Worm (Caenorhabditis elegans) whole organism, L3 larva: Measurements from ENCODE around the gene B0250.8.

ENCODE experiments used
- R02D3.7 ChIP-seq: fragments of 150-350 bp; optimal IDR thresholded peaks from 2 replicates; lab custom pipeline; 2014; ENCODE audit warnings: missing biosample characterization, missing genetic modification characterization
- aly-2 ChIP-seq: fragments of 150-350 bp; optimal IDR thresholded peaks from 2 replicates; lab custom pipeline; 2014; ENCODE audit warnings: missing biosample characterization, missing genetic modification characterization
- ama-1 ChIP-seq: fragments of 150-350 bp; optimal IDR thresholded peaks from 2 replicates; lab custom pipeline; 2018
- ceh-16 ChIP-seq: sonication (generic microtip); optimal IDR thresholded peaks from 2 replicates; lab custom pipeline; 2017; ENCODE audit warnings: missing biosample characterization, missing genetic modification characterization
- ceh-82 ChIP-seq: fragments of 150-350 bp; optimal IDR thresholded peaks from 2 replicates; lab custom pipeline; 2014; ENCODE audit warnings: missing biosample characterization, missing genetic modification characterization
- ceh-9 ChIP-seq: sonication (generic microtip); optimal IDR thresholded peaks from 2 replicates; lab custom pipeline; 2018; ENCODE audit warnings: missing biosample characterization, missing genetic modification characterization
- daf-12 ChIP-seq: fragments of 150-350 bp; optimal IDR thresholded peaks from 2 replicates; lab custom pipeline; 2014; ENCODE audit warnings: missing biosample characterization, missing genetic modification reagents, missing genetic modification characterization
- egl-27 ChIP-seq: sonication (generic microtip); optimal IDR thresholded peaks from 4 replicates; lab custom pipeline; 2017; ENCODE audit warnings: missing biosample characterization, missing genetic modification reagents, missing genetic modification characterization
- egl-5 ChIP-seq: fragments of 150-350 bp; optimal IDR thresholded peaks from 2 replicates; lab custom pipeline; 2017; ENCODE audit warnings: missing biosample characterization, missing genetic modification reagents, missing genetic modification characterization, inconsistent platforms
- elt-2 ChIP-seq: sonication (generic microtip); optimal IDR thresholded peaks from 2 replicates; lab custom pipeline; 2016; ENCODE audit warnings: missing genetic modification reagents, mild to moderate bottlenecking, missing genetic modification characterization, missing compliant biosample characterization
- elt-3 ChIP-seq, 3 experiments: fragments of 150-350 bp in 1 of 3; sonication (generic microtip) in 2 of 3; optimal IDR thresholded peaks; 2 replicates in 2 of 3; 4 replicates in 1 of 3; lab custom pipeline; 2014 to 2017; ENCODE audit warnings: missing biosample characterization in 3 of 3, missing genetic modification characterization in 3 of 3
- fkh-2 ChIP-seq: fragments of 150-350 bp; optimal IDR thresholded peaks from 2 replicates; lab custom pipeline; 2014; ENCODE audit warnings: missing biosample characterization, missing genetic modification reagents, missing genetic modification characterization
- fos-1 ChIP-seq: fragments of 150-350 bp; optimal IDR thresholded peaks from 2 replicates; lab custom pipeline; 2014; ENCODE audit warnings: missing biosample characterization, missing genetic modification characterization
- hmg-11 ChIP-seq: sonication (generic microtip); optimal IDR thresholded peaks from 2 replicates; lab custom pipeline; 2016; ENCODE audit warnings: missing genetic modification characterization, missing compliant biosample characterization
- jun-1 ChIP-seq: fragments of 150-350 bp; optimal IDR thresholded peaks from 2 replicates; lab custom pipeline; 2014; ENCODE audit warnings: missing biosample characterization, missing genetic modification reagents, missing genetic modification characterization
- lin-39 ChIP-seq: fragments of 150-350 bp; optimal IDR thresholded peaks from 2 replicates; lab custom pipeline; 2018; ENCODE audit warnings: missing biosample characterization, missing genetic modification reagents, missing genetic modification characterization
- lsy-12 ChIP-seq: sonication (generic microtip); optimal IDR thresholded peaks from 2 replicates; lab custom pipeline; 2016; ENCODE audit warnings: mild to moderate bottlenecking, missing genetic modification characterization, missing compliant biosample characterization
- mdl-1 ChIP-seq: fragments of 150-350 bp; optimal IDR thresholded peaks from 2 replicates; lab custom pipeline; 2014; ENCODE audit warnings: missing biosample characterization, missing genetic modification characterization
- mml-1 ChIP-seq: fragments of 150-350 bp; sonication (generic microtip); optimal IDR thresholded peaks from 3 replicates; lab custom pipeline; 2014; ENCODE audit warnings: missing biosample characterization, missing genetic modification characterization
- nfya-1 ChIP-seq: sonication (generic microtip); optimal IDR thresholded peaks from 2 replicates; lab custom pipeline; 2017; ENCODE audit warnings: missing genetic modification characterization, mild to moderate bottlenecking, missing compliant biosample characterization, antibody characterized with exemption, moderate library complexity; ENCODE audit not compliant: insufficient read depth
- nhr-11 ChIP-seq: fragments of 150-350 bp; optimal IDR thresholded peaks from 2 replicates; lab custom pipeline; 2014; ENCODE audit warnings: missing biosample characterization, missing genetic modification characterization
- nhr-12 ChIP-seq: fragments of 150-350 bp; optimal IDR thresholded peaks from 2 replicates; lab custom pipeline; 2014; ENCODE audit warnings: missing biosample characterization, missing genetic modification characterization
- nhr-237 ChIP-seq: fragments of 150-350 bp; optimal IDR thresholded peaks from 2 replicates; lab custom pipeline; 2014; ENCODE audit warnings: missing biosample characterization, missing genetic modification characterization
- nhr-25 ChIP-seq: sonication (generic microtip); optimal IDR thresholded peaks from 2 replicates; lab custom pipeline; 2017; ENCODE audit warnings: missing biosample characterization, missing genetic modification characterization
- nhr-43 ChIP-seq: sonication (generic microtip); optimal IDR thresholded peaks from 2 replicates; lab custom pipeline; 2016; ENCODE audit warnings: mild to moderate bottlenecking, missing genetic modification characterization, missing compliant biosample characterization; ENCODE audit not compliant: poor library complexity, severe bottlenecking
- nhr-67 ChIP-seq: fragments of 150-350 bp; optimal IDR thresholded peaks from 2 replicates; lab custom pipeline; 2014; ENCODE audit warnings: missing biosample characterization, missing genetic modification characterization
- nhr-76 ChIP-seq: fragments of 150-350 bp; sonication (generic microtip); optimal IDR thresholded peaks from 5 replicates; lab custom pipeline; 2014; ENCODE audit warnings: missing biosample characterization, missing genetic modification characterization
- nhr-77 ChIP-seq: fragments of 150-350 bp; optimal IDR thresholded peaks from 2 replicates; lab custom pipeline; 2014; ENCODE audit warnings: missing biosample characterization, missing genetic modification characterization
- pha-4 ChIP-seq: fragments of 150-350 bp; optimal IDR thresholded peaks from 2 replicates; lab custom pipeline; 2014; ENCODE audit warnings: missing biosample characterization, missing genetic modification reagents, missing genetic modification characterization
- pqm-1 ChIP-seq: fragments of 150-350 bp; optimal IDR thresholded peaks from 2 replicates; lab custom pipeline; 2017; ENCODE audit warnings: missing biosample characterization, missing genetic modification characterization, inconsistent platforms
- sea-2 ChIP-seq: fragments of 150-350 bp; sonication (generic microtip); optimal IDR thresholded peaks from 4 replicates; lab custom pipeline; 2014; ENCODE audit warnings: missing biosample characterization, missing genetic modification reagents, missing genetic modification characterization
- skn-1 ChIP-seq: fragments of 150-350 bp; optimal IDR thresholded peaks from 2 replicates; lab custom pipeline; 2014; ENCODE audit warnings: missing biosample characterization, missing genetic modification characterization
- snpc-4 ChIP-seq: fragments of 150-350 bp; optimal IDR thresholded peaks from 2 replicates; lab custom pipeline; 2014; ENCODE audit warnings: missing biosample characterization, missing genetic modification characterization
- zag-1 ChIP-seq: fragments of 150-350 bp; optimal IDR thresholded peaks from 2 replicates; lab custom pipeline; 2014; ENCODE audit warnings: missing biosample characterization, missing genetic modification characterization
- ztf-11 ChIP-seq: fragments of 150-350 bp; optimal IDR thresholded peaks from 2 replicates; lab custom pipeline; 2014; ENCODE audit warnings: missing biosample characterization, missing genetic modification characterization

B0250.8 gene

DNA sequence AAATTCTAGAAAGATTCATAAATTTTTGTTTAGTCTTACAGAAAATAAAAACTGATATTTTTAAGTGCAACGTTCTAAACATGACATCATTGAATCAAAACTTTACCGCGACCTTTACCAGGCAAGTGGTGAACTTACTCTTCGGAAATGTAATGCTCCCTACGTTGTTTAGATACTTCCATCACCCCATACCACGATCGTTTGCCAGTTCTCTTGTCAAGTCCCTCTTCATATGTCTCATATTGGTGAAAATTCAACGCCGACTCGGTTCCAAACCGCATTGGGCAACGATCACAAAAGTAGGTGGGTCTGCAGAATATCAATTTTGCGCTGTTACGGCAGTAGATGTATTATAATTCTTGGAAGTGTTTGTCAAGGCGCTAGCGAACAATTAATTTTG is 9.5 kb downstream of the B0250.8 start, which contains the start of gene B0250.18:
Gene B0250.18, minus strand, starts transcription at position 101 of the 400 bp plus-strand sequence.
- no peak for TF ChIP-seq skn-1
- no peak for TF ChIP-seq lin-39 (tag; lab: Kevin White, UChicago)
- no peak for TF ChIP-seq mml-1
- TF ChIP-seq ceh-82 (tag; lab: Kevin White, UChicago): no peak
- no peak for TF ChIP-seq egl-27
- no peak for TF ChIP-seq fkh-2 (tag; lab: Kevin White, UChicago)
- TF ChIP-seq daf-12 (tag; lab: Kevin White, UChicago): no peak
- TF ChIP-seq nhr-12: no peak
- TF ChIP-seq nhr-76: no peak
- TF ChIP-seq elt-2: no peak
- no peak for TF ChIP-seq ztf-11 (tag; lab: Kevin White, UChicago)

DNA sequence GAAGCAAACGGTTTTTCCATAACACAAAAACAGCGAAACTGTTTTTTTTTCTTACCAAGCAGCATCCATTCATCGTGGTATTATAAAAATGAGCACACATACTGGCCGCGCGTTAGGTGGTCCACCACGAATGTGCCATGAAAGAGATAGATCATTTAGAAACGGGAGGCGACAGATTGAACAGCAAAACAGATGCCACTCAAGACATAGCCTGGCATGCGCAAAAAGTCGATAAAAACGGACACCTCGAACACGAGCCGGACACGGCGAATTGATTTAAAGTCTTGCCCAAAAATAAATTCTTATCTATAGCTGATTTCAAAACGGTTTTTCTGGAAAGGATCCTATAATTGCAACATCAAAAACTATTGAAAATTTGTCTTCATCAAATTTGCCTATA is 13.1 kb downstream of the B0250.8 start:
- TF ChIP-seq lin-39 (tag; lab: Kevin White, UChicago) (peak; percentile 14), hmg-11 (tag; lab: Kevin White, UChicago) (peak; percentile 39), skn-1 (no peak), ceh-16 (tag; lab: Kevin White, UChicago) (no peak), R02D3.7 (tag; lab: Kevin White, UChicago) (no peak)

DNA sequence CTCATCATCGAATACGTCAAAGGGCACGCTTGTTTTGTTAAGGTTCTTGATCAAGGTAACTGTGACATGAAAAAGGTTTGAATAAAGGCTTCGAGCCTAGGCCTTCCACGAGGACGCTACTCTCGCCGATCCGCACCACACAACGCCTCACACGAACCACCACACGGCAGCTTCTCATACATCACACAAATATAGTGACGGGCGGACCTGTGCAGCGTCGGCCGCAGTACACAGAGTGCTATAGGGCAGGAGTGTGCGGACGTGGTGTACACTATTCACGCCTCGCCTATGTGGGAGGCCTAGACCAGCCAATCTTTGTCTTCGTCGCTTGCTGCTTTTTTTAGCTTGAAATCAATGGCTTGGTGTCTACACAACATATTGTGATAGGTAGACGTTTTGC is 14.6 kb downstream of the B0250.8 start:
- TF ChIP-seq hmg-11 (tag; lab: Kevin White, UChicago) (no peak), nhr-25 (no peak), snpc-4 (tag; lab: Kevin White, UChicago) (peak; percentile 96), elt-3 (tag; optimal IDR thresholded peaks at IDR 0.05; lab: Kevin White, UChicago) (no peak), pha-4 (tag; lab: Kevin White, UChicago) (no peak), mdl-1 (tag; lab: Kevin White, UChicago) (no peak), lin-39 (tag; lab: Kevin White, UChicago) (peak; percentile 3), lsy-12 (tag; lab: Kevin White, UChicago) (no peak), nfya-1 (tag; lab: Kevin White, UChicago) (peak; percentile 35)

DNA sequence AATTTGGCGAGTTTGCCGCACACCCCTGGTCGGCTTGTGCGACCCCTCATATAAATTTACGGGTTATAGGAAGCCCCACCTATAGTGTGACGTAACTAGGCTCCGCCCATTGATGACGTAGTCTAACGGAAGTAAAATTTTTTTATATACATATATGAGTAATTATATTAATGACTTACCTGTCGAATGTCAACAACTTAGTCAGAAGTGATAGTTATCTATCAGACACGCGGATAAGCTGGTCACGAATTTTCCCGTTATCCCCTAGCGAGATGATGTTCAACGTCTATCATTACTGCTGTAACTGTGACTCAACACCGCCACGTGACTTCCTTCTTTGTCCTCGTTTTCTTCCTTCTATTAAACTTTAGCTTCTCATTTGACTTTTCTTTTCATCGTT is 16.5 kb downstream of the B0250.8 start, which contains the start of gene srd-70:
Gene srd-70, plus strand, starts transcription at position 301 of the 400 bp plus-strand sequence.
- TF ChIP-seq elt-2 (no peak), jun-1 (no peak), mdl-1 (tag; lab: Kevin White, UChicago) (no peak), nhr-43 (tag; lab: Kevin White, UChicago) (no peak), nhr-77 (no peak), ama-1 (no peak), fos-1 (tag; lab: Kevin White, UChicago) (no peak), aly-2 (tag; lab: Kevin White, UChicago) (no peak)

DNA sequence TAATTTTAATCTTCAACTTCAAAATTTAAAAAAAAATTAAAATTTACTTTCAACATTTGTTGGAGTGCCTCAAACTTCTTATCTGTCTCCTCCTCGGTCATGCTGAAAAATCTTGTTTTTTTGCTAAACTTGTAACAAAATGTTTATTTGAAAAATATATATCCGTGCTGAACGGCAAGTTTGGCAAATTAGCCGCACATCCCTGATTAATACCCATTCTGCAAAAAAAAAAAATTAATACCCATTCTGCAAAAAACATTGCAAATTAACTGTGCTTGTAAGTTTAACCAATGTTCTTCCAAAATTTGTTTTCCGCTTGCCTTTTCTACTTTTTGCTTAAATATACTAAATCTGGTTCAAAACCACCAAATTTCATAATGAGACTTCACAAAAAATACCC is 17.2 kb downstream of the B0250.8 start, which contains the start of gene F48F5.6:
Gene F48F5.6, minus strand, starts transcription at position 101 of the 400 bp plus-strand sequence.
- TF ChIP-seq pqm-1 (tag; lab: Kevin White, UChicago) (no peak), sea-2 (GFP tag; lab: Kevin White, UChicago) (no peak), skn-1 (no peak), nfya-1 (tag; lab: Kevin White, UChicago) (no peak), nhr-237 (no peak), nhr-67 (tag; lab: Kevin White, UChicago) (no peak), egl-5 (no peak), ceh-9 (tag; lab: Kevin White, UChicago) (no peak), mdl-1 (tag; lab: Kevin White, UChicago) (no peak), nhr-11 (tag; lab: Kevin White, UChicago) (no peak), nhr-12 (no peak), snpc-4 (tag; lab: Kevin White, UChicago) (no peak), elt-3 (tag; optimal IDR thresholded peaks at IDR 0.05; lab: Kevin White, UChicago) (no peak), nhr-77 (no peak), zag-1 (tag; lab: Kevin White, UChicago) (no peak)
